Fruit fly (Drosophila melanogaster) whole organism, prepupa: ENCODE measurements around the gene CG7384.

Experiments
- Blimp-1 ChIP-seq: fragments of 200-800 bp; sonication (Bioruptor generic); optimal IDR thresholded peaks from 3 replicates; lab custom pipeline; 2017; ENCODE audit warnings: missing biosample characterization, missing genetic modification characterization, mild to moderate bottlenecking, moderate library complexity, missing genetic modification reagents
- CG16779 ChIP-seq: fragments of 200-800 bp; sonication (Bioruptor generic); optimal IDR thresholded peaks from 3 replicates; lab custom pipeline; 2017; ENCODE audit warnings: missing biosample characterization, mild to moderate bottlenecking, missing genetic modification characterization
- CG3032 ChIP-seq: fragments of 200-800 bp; optimal IDR thresholded peaks from 2 replicates; lab custom pipeline; 2019; ENCODE audit warnings: missing biosample characterization, mild to moderate bottlenecking, missing genetic modification characterization, moderate library complexity
- Gug ChIP-seq: fragments of 200-800 bp; sonication (Bioruptor generic); IDR thresholded peaks from 2 replicates; pipeline ENCODE4 v1.3.6; 2022; ENCODE audit warnings: missing biosample characterization, missing genetic modification characterization
- Sox102F ChIP-seq: fragments of 200-800 bp; sonication (Bioruptor generic); optimal IDR thresholded peaks from 2 replicates; lab custom pipeline; 2016; ENCODE audit warnings: missing biosample characterization, mild to moderate bottlenecking, missing genetic modification characterization
- acj6 ChIP-seq: fragments of 200-800 bp; sonication (Bioruptor generic); optimal IDR thresholded peaks from 3 replicates; lab custom pipeline; 2016; ENCODE audit warnings: missing biosample characterization, missing genetic modification characterization
- net ChIP-seq: fragments of 200-800 bp; sonication (Bioruptor generic); optimal IDR thresholded peaks from 3 replicates; lab custom pipeline; 2016; ENCODE audit warnings: missing biosample characterization, missing genetic modification characterization
- pdm3 ChIP-seq: fragments of 200-800 bp; sonication (Bioruptor generic); optimal IDR thresholded peaks from 3 replicates; lab custom pipeline; 2016; ENCODE audit warnings: missing biosample characterization, missing genetic modification characterization

dm6 chr2L:10534022-10534421 lies 23.8 kb upstream of the CG7384 start, which contains the start of gene CG18302:
- no peak for TF ChIP-seq CG16779 (tag; lab: Kevin White, UChicago)
- TF ChIP-seq CG3032 (tag; lab: Kevin White, UChicago) = no peak
- no peak for TF ChIP-seq Sox102F
- no peak for TF ChIP-seq Gug
- no peak for TF ChIP-seq pdm3 (GFP tag; lab: Kevin White, UChicago)
- no peak for TF ChIP-seq Blimp-1
- TF ChIP-seq acj6 (GFP tag; lab: Kevin White, UChicago) = no peak
- no peak for TF ChIP-seq net
